Fruit fly (Drosophila melanogaster) whole organism, embryonic: ENCODE data around the gene Cby.

Experiments
- Abd-B ChIP-seq: fragments of 200-800 bp; sonication (Bioruptor generic); optimal IDR thresholded peaks from 2 replicates; lab custom pipeline; 2018; ENCODE audit warnings: missing biosample characterization, mild to moderate bottlenecking, missing genetic modification characterization, moderate library complexity
- Antp ChIP-seq: fragments of 200-800 bp; sonication (Bioruptor generic); optimal IDR thresholded peaks from 3 replicates; lab custom pipeline; 2016; ENCODE audit warnings: missing biosample characterization, missing genetic modification characterization
- Atf-2 ChIP-seq: fragments of 200-800 bp; sonication (Bioruptor generic); optimal IDR thresholded peaks from 2 replicates; lab custom pipeline; 2016; ENCODE audit warnings: missing biosample characterization, missing genetic modification characterization
- B-H1 ChIP-seq: fragments of 200-800 bp; sonication (Bioruptor generic); IDR thresholded peaks from 3 replicates; pipeline ENCODE4 v1.3.6; 2022; ENCODE audit warnings: missing biosample characterization, missing genetic modification characterization
- Bgb ChIP-seq: fragments of 200-800 bp; sonication (Bioruptor generic); IDR thresholded peaks from 2 replicates; pipeline ENCODE4 v1.3.6; 2022; ENCODE audit warnings: missing biosample characterization, missing genetic modification characterization; ENCODE audit not compliant: partially characterized antibody
- CG10267 ChIP-seq: fragments of 200-800 bp; sonication (Bioruptor generic); optimal IDR thresholded peaks from 2 replicates; lab custom pipeline; 2018; ENCODE audit warnings: missing biosample characterization, mild to moderate bottlenecking, missing genetic modification characterization, moderate library complexity
- CG10321 ChIP-seq: fragments of 200-800 bp; sonication (Bioruptor generic); IDR thresholded peaks from 2 replicates; pipeline ENCODE4 v1.3.6; 2022; ENCODE audit warnings: missing biosample characterization, missing genetic modification characterization
- CG10979 ChIP-seq: fragments of 200-800 bp; sonication (Bioruptor generic); optimal IDR thresholded peaks from 2 replicates; lab custom pipeline; 2018; ENCODE audit warnings: missing biosample characterization, mild to moderate bottlenecking, missing genetic modification characterization, moderate library complexity
- CG12071 ChIP-seq: fragments of 200-800 bp; sonication (Bioruptor generic); optimal IDR thresholded peaks from 3 replicates; lab custom pipeline; 2018; ENCODE audit warnings: missing biosample characterization, mild to moderate bottlenecking, missing genetic modification characterization
- CG17186 ChIP-seq: fragments of 200-800 bp; sonication (Bioruptor generic); optimal IDR thresholded peaks from 3 replicates; lab custom pipeline; 2017; ENCODE audit warnings: missing biosample characterization, missing genetic modification reagents, missing genetic modification characterization
- CG17802 ChIP-seq: fragments of 200-800 bp; sonication (Bioruptor generic); optimal IDR thresholded peaks from 2 replicates; lab custom pipeline; 2018; ENCODE audit warnings: missing biosample characterization, mild to moderate bottlenecking, missing genetic modification characterization, moderate library complexity
- CG2199 ChIP-seq: fragments of 200-800 bp; sonication (Bioruptor generic); IDR thresholded peaks from 3 replicates; pipeline ENCODE4 v1.3.6; 2022; ENCODE audit warnings: missing biosample characterization, missing genetic modification characterization
- CG31365 ChIP-seq: fragments of 200-800 bp; sonication (Bioruptor generic); optimal IDR thresholded peaks from 2 replicates; lab custom pipeline; 2018; ENCODE audit warnings: missing biosample characterization, mild to moderate bottlenecking, missing genetic modification characterization
- CG3163 ChIP-seq: fragments of 200-800 bp; sonication (Bioruptor generic); optimal IDR thresholded peaks from 3 replicates; lab custom pipeline; 2016; ENCODE audit warnings: missing biosample characterization, missing genetic modification characterization
- CG3281 ChIP-seq: fragments of 200-800 bp; sonication (Bioruptor generic); optimal IDR thresholded peaks from 3 replicates; lab custom pipeline; 2017; ENCODE audit warnings: missing biosample characterization, mild to moderate bottlenecking, missing genetic modification characterization
- CG33557 ChIP-seq: fragments of 200-800 bp; sonication (Bioruptor generic); optimal IDR thresholded peaks from 2 replicates; lab custom pipeline; 2019; ENCODE audit warnings: missing biosample characterization, mild to moderate bottlenecking, missing genetic modification characterization, moderate library complexity
- CG34422 ChIP-seq: fragments of 200-800 bp; sonication (Bioruptor generic); IDR thresholded peaks from 3 replicates; pipeline ENCODE4 v1.3.6; 2022; ENCODE audit warnings: missing biosample characterization, missing genetic modification characterization
- CG3995 ChIP-seq: fragments of 200-800 bp; sonication (Bioruptor generic); optimal IDR thresholded peaks from 3 replicates; lab custom pipeline; 2016; ENCODE audit warnings: missing biosample characterization, missing genetic modification characterization
- CG4820 ChIP-seq: fragments of 200-800 bp; sonication (Bioruptor generic); optimal IDR thresholded peaks from 3 replicates; lab custom pipeline; 2016; ENCODE audit warnings: missing biosample characterization, missing genetic modification characterization
- CG5180 ChIP-seq: fragments of 200-800 bp; sonication (Bioruptor generic); optimal IDR thresholded peaks from 3 replicates; lab custom pipeline; 2017; ENCODE audit warnings: missing biosample characterization, missing genetic modification characterization, mild to moderate bottlenecking, moderate library complexity, missing genetic modification reagents
- CG6854 ChIP-seq: fragments of 200-800 bp; sonication (Bioruptor generic); optimal IDR thresholded peaks from 3 replicates; lab custom pipeline; 2017; ENCODE audit warnings: missing biosample characterization, mild to moderate bottlenecking, missing genetic modification characterization
- CG8924 ChIP-seq: fragments of 200-800 bp; optimal IDR thresholded peaks from 3 replicates; lab custom pipeline; 2019; ENCODE audit warnings: missing biosample characterization, mild to moderate bottlenecking, missing genetic modification characterization, moderate library complexity
- CG9727 ChIP-seq: fragments of 200-800 bp; sonication (Bioruptor generic); optimal IDR thresholded peaks from 3 replicates; lab custom pipeline; 2017; ENCODE audit warnings: missing biosample characterization, mild to moderate bottlenecking, missing genetic modification characterization
- CG9932 ChIP-seq: fragments of 200-800 bp; sonication (Bioruptor generic); IDR thresholded peaks from 2 replicates; pipeline ENCODE4 v1.3.6; 2022; ENCODE audit warnings: missing biosample characterization, missing genetic modification characterization
- CTCF ChIP-seq: fragments of 200-800 bp; sonication (Bioruptor generic); optimal IDR thresholded peaks from 2 replicates; lab custom pipeline; 2017; ENCODE audit warnings: missing biosample characterization, mild to moderate bottlenecking, missing genetic modification characterization, moderate library complexity
- Deaf1 ChIP-seq: fragments of 200-800 bp; optimal IDR thresholded peaks from 3 replicates; lab custom pipeline; 2019; ENCODE audit warnings: missing biosample characterization, mild to moderate bottlenecking, missing genetic modification characterization, moderate library complexity
- Dref ChIP-seq: fragments of 200-800 bp; sonication (Bioruptor generic); IDR thresholded peaks from 2 replicates; pipeline ENCODE4 v1.3.6; 2022; ENCODE audit warnings: missing biosample characterization, missing genetic modification characterization
- Fer1 ChIP-seq: fragments of 200-800 bp; sonication (Bioruptor generic); optimal IDR thresholded peaks from 2 replicates; lab custom pipeline; 2017; ENCODE audit warnings: missing biosample characterization, mild to moderate bottlenecking, missing genetic modification characterization
- Mad ChIP-seq: fragments of 200-800 bp; sonication (Bioruptor generic); optimal IDR thresholded peaks from 2 replicates; lab custom pipeline; 2016; ENCODE audit warnings: missing biosample characterization, missing genetic modification characterization
- NC2α ChIP-seq: fragments of 200-800 bp; sonication (Bioruptor generic); optimal IDR thresholded peaks from 2 replicates; lab custom pipeline; 2016; ENCODE audit warnings: missing biosample characterization, missing genetic modification characterization
- Oaz ChIP-seq: fragments of 200-800 bp; sonication (Bioruptor generic); IDR thresholded peaks from 2 replicates; pipeline ENCODE4 v1.3.6; 2022; ENCODE audit warnings: missing biosample characterization, missing genetic modification characterization
- Sox102F ChIP-seq: fragments of 200-800 bp; sonication (Bioruptor generic); optimal IDR thresholded peaks from 2 replicates; lab custom pipeline; 2018; ENCODE audit warnings: missing biosample characterization, mild to moderate bottlenecking, missing genetic modification characterization, moderate library complexity
- Sry-δ ChIP-seq: fragments of 200-800 bp; sonication (Bioruptor generic); optimal IDR thresholded peaks from 2 replicates; lab custom pipeline; 2016; ENCODE audit warnings: missing biosample characterization, missing genetic modification characterization
- chn ChIP-seq: fragments of 200-800 bp; sonication (Bioruptor generic); optimal IDR thresholded peaks from 2 replicates; lab custom pipeline; 2016; ENCODE audit warnings: missing biosample characterization, missing genetic modification characterization
- ci ChIP-seq: fragments of 200-800 bp; sonication (Bioruptor generic); IDR thresholded peaks from 3 replicates; pipeline ENCODE4 v1.3.6; 2022; ENCODE audit warnings: missing biosample characterization, missing genetic modification characterization
- da ChIP-seq: fragments of 200-800 bp; sonication (Bioruptor generic); optimal IDR thresholded peaks from 2 replicates; lab custom pipeline; 2016; ENCODE audit warnings: missing biosample characterization, missing genetic modification characterization
- gce ChIP-seq: fragments of 200-800 bp; sonication (Bioruptor generic); IDR thresholded peaks from 3 replicates; pipeline ENCODE4 v1.3.6; 2022; ENCODE audit warnings: missing biosample characterization, missing genetic modification characterization
- grau ChIP-seq: fragments of 200-800 bp; optimal IDR thresholded peaks from 3 replicates; lab custom pipeline; 2019; ENCODE audit warnings: missing biosample characterization, mild to moderate bottlenecking, missing genetic modification characterization, moderate library complexity
- grn ChIP-seq: fragments of 200-800 bp; sonication (Bioruptor generic); optimal IDR thresholded peaks from 3 replicates; lab custom pipeline; 2017; ENCODE audit warnings: missing biosample characterization, missing genetic modification characterization
- lola ChIP-seq, 3 experiments: fragments of >200 bp in 2 of 3; fragments of 200-800 bp in 1 of 3; sonication (Bioruptor generic) in 1 of 3; optimal IDR thresholded peaks; 2 replicates each; lab custom pipeline; 2017 to 2019; ENCODE audit warnings: missing biosample characterization in 3 of 3, missing genetic modification characterization in 3 of 3, mild to moderate bottlenecking in 1 of 3, moderate library complexity in 1 of 3
- maf-S ChIP-seq: fragments of 200-800 bp; sonication (Bioruptor generic); optimal IDR thresholded peaks from 2 replicates; lab custom pipeline; 2016; ENCODE audit warnings: missing biosample characterization, missing genetic modification characterization
- org-1 ChIP-seq: fragments of 200-800 bp; sonication (Bioruptor generic); optimal IDR thresholded peaks from 2 replicates; lab custom pipeline; 2017; ENCODE audit warnings: missing biosample characterization, missing genetic modification characterization
- pros ChIP-seq: fragments of 200-800 bp; sonication (Bioruptor generic); optimal IDR thresholded peaks from 3 replicates; lab custom pipeline; 2019; ENCODE audit warnings: missing biosample characterization, mild to moderate bottlenecking, missing genetic modification characterization, moderate library complexity
- pum ChIP-seq: fragments of 200-800 bp; sonication (Bioruptor generic); optimal IDR thresholded peaks from 2 replicates; lab custom pipeline; 2016; ENCODE audit warnings: missing biosample characterization, missing genetic modification characterization
- sc ChIP-seq, 3 experiments: fragments of >200 bp in 2 of 3; fragments of 200-800 bp in 1 of 3; sonication (Bioruptor generic) in 1 of 3; optimal IDR thresholded peaks; 2 replicates in 2 of 3; 3 replicates in 1 of 3; lab custom pipeline; 2017; ENCODE audit warnings: mild to moderate bottlenecking in 1 of 3, missing biosample characterization in 1 of 3, missing genetic modification characterization in 1 of 3, missing genetic modification reagents in 1 of 3
- vnd ChIP-seq: fragments of 200-800 bp; sonication (Bioruptor generic); IDR thresholded peaks from 3 replicates; pipeline ENCODE4 v1.3.6; 2022; ENCODE audit warnings: missing biosample characterization, missing genetic modification characterization; ENCODE audit not compliant: partially characterized antibody
- wdn ChIP-seq: fragments of 200-800 bp; sonication (Bioruptor generic); IDR thresholded peaks from 2 replicates; pipeline ENCODE4 v1.3.6; 2022; ENCODE audit warnings: missing biosample characterization, missing genetic modification characterization
- zen ChIP-seq: fragments of 200-800 bp; sonication (Bioruptor generic); optimal IDR thresholded peaks from 3 replicates; lab custom pipeline; 2018; ENCODE audit warnings: missing biosample characterization, mild to moderate bottlenecking, missing genetic modification characterization, moderate library complexity
- zf30C ChIP-seq: fragments of 200-800 bp; sonication (Bioruptor generic); optimal IDR thresholded peaks from 3 replicates; lab custom pipeline; 2018; ENCODE audit warnings: missing biosample characterization, mild to moderate bottlenecking, missing genetic modification characterization

The Cby gene

DNA sequence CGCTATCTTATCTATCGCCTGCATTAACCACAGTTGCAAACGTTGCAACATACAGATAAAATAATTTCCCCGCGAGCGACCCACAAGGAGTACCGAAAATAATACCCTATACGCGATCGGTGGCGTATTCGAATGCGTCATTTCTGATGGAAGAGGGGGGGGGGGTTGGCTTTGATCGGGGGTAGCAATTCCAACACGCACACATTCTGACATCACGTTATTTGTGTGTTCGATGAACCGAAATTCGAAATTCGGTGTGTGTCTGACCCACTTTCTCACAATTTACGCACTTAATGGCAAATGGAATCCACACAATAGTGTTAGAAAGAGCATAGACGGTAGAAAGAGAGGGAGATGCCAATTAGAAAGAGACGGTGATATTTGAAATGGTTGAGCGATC, 31.2 kb upstream of the Cby start (continued):
- TF ChIP-seq zf30C (no peak), wdn (GFP tag; lab: Robert Waterston, UW) (no peak), zen (tag; lab: Kevin White, UChicago) (no peak), lola (GFP tag; optimal IDR thresholded peaks at IDR 0.05; lab: Kevin White, UChicago) (no peak), CTCF (GFP tag; lab: Kevin White, UChicago) (no peak), Bgb (GFP tag; lab: Robert Waterston, UW) (0 out of 2 replicates have a peak, but pooled peaks have one; percentile 20), vnd (no peak), CG17802 (no peak), Atf-2 (GFP tag; lab: Kevin White, UChicago) (no peak), Sox102F (GFP tag; lab: Kevin White, UChicago) (no peak), maf-S (no peak), pum (GFP tag; lab: Kevin White, UChicago) (no peak), Dref (no peak), Abd-B (no peak), CG3995 (GFP tag; lab: Kevin White, UChicago) (no peak), NC2α (GFP tag; lab: Kevin White, UChicago) (no peak), grn (peak; percentile 36), pros (GFP tag; lab: Kevin White, UChicago) (peak; percentile 31), Mad (no peak), CG4820 (GFP tag; lab: Kevin White, UChicago) (no peak), CG17186 (GFP tag; lab: Kevin White, UChicago) (no peak), Antp (GFP tag; lab: Kevin White, UChicago) (no peak), Fer1 (GFP tag; lab: Kevin White, UChicago) (no peak), CG10321 (GFP tag; lab: Robert Waterston, UW) (peak; percentile 54; the same call in 1 of the 2 replicates), CG3163 (no peak), ci (peak; percentile 34; the same call in 1 of the 3 replicates)
- TF ChIP-seq, all 482 proteins: peak for 29

DNA sequence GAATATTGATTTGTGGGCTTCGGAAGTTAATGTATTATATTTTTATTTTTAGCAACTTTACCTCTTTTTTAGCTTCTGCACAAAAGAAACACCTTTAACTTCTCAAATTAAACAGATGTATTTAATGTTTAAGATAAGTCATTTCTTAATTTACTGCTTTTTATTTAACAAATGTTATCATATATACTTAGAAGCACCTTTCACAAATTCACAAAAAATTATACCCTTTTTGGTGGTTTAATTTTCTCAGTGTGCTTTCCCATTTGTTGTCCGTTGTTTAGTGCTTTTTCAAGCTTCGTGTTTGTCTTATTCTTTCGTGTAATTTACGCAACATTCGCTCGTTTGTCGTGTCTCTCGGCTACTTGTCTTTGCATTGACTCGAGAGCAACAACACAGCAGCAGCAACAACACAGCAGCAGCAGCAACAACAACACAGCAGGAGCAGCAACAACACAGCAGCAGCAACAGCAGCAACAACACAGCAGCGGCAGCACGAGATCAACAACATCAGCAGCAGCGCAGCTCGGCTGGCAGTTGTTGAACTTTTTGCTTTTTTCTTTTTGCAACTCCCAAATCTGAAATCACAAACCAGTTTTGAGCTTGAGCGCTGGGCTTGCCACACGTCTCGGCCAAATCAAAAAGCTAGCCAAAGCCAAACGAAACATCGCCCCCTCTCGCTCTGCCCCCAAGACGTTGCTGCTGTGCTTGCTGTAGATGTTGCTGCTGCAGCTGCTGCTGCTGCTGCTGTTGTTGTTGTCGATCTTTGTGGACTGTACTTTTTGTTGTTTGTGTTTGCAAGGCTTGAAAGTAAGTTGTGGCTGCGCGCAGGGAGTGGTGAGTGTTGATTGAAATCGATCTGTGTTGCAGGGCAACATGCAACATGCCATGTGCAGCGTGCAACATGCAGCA, 30.5 kb upstream of the Cby start:
- no peak for TF ChIP-seq lola (GFP tag; optimal IDR thresholded peaks at IDR 0.05; lab: Kevin White, UChicago)
- TF ChIP-seq CG33557 (GFP tag; lab: Kevin White, UChicago), result no peak
- peak; percentile 34 for TF ChIP-seq CG8924
- TF ChIP-seq CG34422 (GFP tag; lab: Robert Waterston, UW), result no peak; the same call in 2 of the 3 replicates
- no peak for TF ChIP-seq da (GFP tag; lab: Kevin White, UChicago)
- TF ChIP-seq CG10267, result peak; percentile 25
- TF ChIP-seq CG5180 (GFP tag; lab: Kevin White, UChicago), result peak; percentile 7
- 0 out of 3 replicates have a peak, but pooled peaks have one; percentile 28 for TF ChIP-seq B-H1 (GFP tag; lab: Robert Waterston, UW)
- no peak for TF ChIP-seq CG12071
- TF ChIP-seq grau (tag; lab: Kevin White, UChicago), result no peak
- no peak for TF ChIP-seq CG9727 (GFP tag; lab: Kevin White, UChicago)
- peak; percentile 48 for TF ChIP-seq CG10979
- peak; percentile 8 for TF ChIP-seq CG6854
- no peak for TF ChIP-seq Abd-B
- no peak for TF ChIP-seq CG2199 (GFP tag; lab: Robert Waterston, UW)
- TF ChIP-seq CG9932, result no peak
- TF ChIP-seq Deaf1, result peak; percentile 77
- no peak for TF ChIP-seq chn
- TF ChIP-seq org-1, result no peak
- TF ChIP-seq Sry-δ (GFP tag; lab: Kevin White, UChicago), result no peak
- TF ChIP-seq zf30C, result no peak
- peak; percentile 41 for TF ChIP-seq CG3281 (GFP tag; lab: Kevin White, UChicago)
- no peak for TF ChIP-seq CG31365 (tag; lab: Kevin White, UChicago)
- TF ChIP-seq sc (optimal IDR thresholded peaks at IDR 0.05; lab: Kevin White, UChicago), result no peak
- TF ChIP-seq sc (GFP tag; optimal IDR thresholded peaks at IDR 0.05; lab: Kevin White, UChicago), result no peak
- TF ChIP-seq gce, result no peak
- no peak for TF ChIP-seq pros (GFP tag; lab: Kevin White, UChicago)
- no peak for TF ChIP-seq Oaz (GFP tag; lab: Robert Waterston, UW)
